Worm (Caenorhabditis elegans): ENCODE measurements around the gene asp-5.
A peak's percentile ranks its signal among the peaks of the same experiment; 100 is the strongest.

Gene asp-5

DNA sequence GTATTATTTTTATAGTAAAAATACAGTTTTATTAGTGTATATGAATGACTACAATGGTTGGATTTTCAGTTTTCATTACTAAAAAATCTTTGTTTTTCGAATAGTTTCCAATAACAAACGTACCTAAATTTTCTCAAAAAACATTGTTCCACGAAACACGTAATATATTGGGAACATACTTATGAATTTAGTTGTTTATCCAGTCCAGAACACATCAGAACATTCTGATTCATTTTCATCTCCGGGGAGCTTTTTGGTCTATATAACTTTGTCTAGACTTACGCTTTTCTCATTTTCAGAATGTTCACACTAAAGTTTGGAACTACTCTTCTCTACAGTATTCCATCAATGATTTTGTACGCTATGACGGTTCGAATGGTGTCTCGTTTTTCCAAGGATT, 19.6 kb downstream of the asp-5 start, which contains the start of gene srg-33:
srg-33 (plus strand) TSS at position 301 of the 400 bp plus-strand sequence.
- no peak for TF ChIP-seq dmd-9 (GFP tag; IDR thresholded peaks at IDR 0.05)
- no peak for TF ChIP-seq nhr-10 (tag; optimal IDR thresholded peaks at IDR 0.05)
- no peak for TF ChIP-seq pha-4 (GFP tag; IDR thresholded peaks at IDR 0.05)
- no peak for TF ChIP-seq pha-4 (tag; optimal IDR thresholded peaks at IDR 0.05)
- TF ChIP-seq saeg-2 (GFP tag; IDR thresholded peaks at IDR 0.05), result no peak
- no peak for TF ChIP-seq nhr-102 (tag; optimal IDR thresholded peaks at IDR 0.05)
- TF ChIP-seq ceh-44 (GFP tag; IDR thresholded peaks at IDR 0.05), result no peak
- no peak for TF ChIP-seq mxl-2 (GFP tag; conservative IDR thresholded peaks at IDR 0.05)
- TF ChIP-seq Y75B8A.6 (GFP tag; IDR thresholded peaks at IDR 0.05), result no peak
- no peak for TF ChIP-seq aha-1 (tag)
- TF ChIP-seq dmd-6 (GFP tag; IDR thresholded peaks at IDR 0.05), result no peak

DNA sequence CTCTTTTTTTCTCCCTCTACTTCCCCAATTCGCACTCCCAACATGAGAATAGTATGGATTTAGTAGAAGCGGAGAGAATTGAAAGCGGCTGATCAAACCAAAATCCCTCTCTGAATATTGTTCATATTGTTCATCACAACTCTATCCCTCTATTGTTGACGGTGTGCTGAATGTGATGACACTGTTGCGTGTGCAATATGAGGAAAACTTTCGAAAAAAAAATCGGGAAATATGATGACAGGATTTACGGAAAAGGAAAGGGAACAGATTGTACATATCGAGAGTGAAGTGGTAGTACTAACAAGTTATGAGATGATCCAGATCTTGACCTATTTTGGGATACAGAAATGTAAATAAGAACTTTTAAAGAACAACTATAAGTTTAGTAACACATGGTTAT, 23.7 kb downstream of the asp-5 start, which contains the start of gene smex-1:
smex-1 (minus strand) TSS at position 101 of the 400 bp plus-strand sequence.
- TF ChIP-seq zfp-2 (tag; optimal IDR thresholded peaks at IDR 0.05) (no peak), hif-1 (tag; optimal IDR thresholded peaks at IDR 0.05) (no peak), gei-8 (GFP tag; optimal IDR thresholded peaks at IDR 0.05) (no peak), F49E8.2 (tag; optimal IDR thresholded peaks at IDR 0.05; ENCODE audit: borderline replicate concordance) (no peak), nhr-6 (tag; optimal IDR thresholded peaks at IDR 0.05) (no peak), ztf-11 (tag; optimal IDR thresholded peaks at IDR 0.05) (no peak), ama-1 (optimal IDR thresholded peaks at IDR 0.05) (no peak), lin-1 (GFP tag; IDR thresholded peaks at IDR 0.05) (no peak), ZK337.2 (GFP tag; IDR thresholded peaks at IDR 0.05) (no peak), daf-16 (GFP tag; optimal IDR thresholded peaks at IDR 0.05) (no peak), daf-16 (tag; optimal IDR thresholded peaks at IDR 0.05) (no peak), lir-3 (tag; optimal IDR thresholded peaks at IDR 0.05) (no peak), F26F4.8 (GFP tag; conservative IDR thresholded peaks at IDR 0.05) (no peak), nhr-102 (tag; optimal IDR thresholded peaks at IDR 0.05) (no peak), set-16 (GFP tag; IDR thresholded peaks at IDR 0.05) (no peak), lim-7 (GFP tag; IDR thresholded peaks at IDR 0.05) (no peak), D1046.2 (GFP tag; IDR thresholded peaks at IDR 0.05) (no peak), vab-7 (GFP tag; IDR thresholded peaks at IDR 0.05) (no peak), ceh-82 (tag; optimal IDR thresholded peaks at IDR 0.05) (no peak)

DNA sequence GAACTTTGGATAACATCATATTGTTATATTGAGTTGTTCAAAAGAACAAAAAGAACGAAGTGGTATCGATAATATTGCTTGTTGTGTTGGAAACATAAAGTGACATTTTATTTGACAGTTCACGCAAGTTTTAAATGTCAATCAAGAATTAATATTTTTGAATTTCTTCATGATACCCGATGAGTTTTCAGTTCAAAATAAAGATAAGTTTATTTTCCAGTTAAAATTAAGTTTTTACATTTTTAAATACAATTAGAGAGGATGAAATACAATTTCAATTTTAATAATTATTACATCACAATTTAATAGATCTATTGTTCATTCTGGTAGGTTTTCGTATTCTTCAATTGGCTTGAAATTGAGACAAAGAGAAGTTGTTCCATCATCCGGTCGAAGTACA, 25.3 kb downstream of the asp-5 start, which contains the start of gene W02D7.4:
W02D7.4 (minus strand) TSS at position 101 of the 400 bp plus-strand sequence.
- TF ChIP-seq dmd-6 (GFP tag; IDR thresholded peaks at IDR 0.05), result peak; percentile 32; the same call in 1 of the 2 replicates
- TF ChIP-seq attf-4 (tag; optimal IDR thresholded peaks at IDR 0.05), result no peak

ce11 chrV:8299191-8299854, 27.1 kb downstream of the asp-5 start, which contains the start of gene W02D7.5:
W02D7.5 (minus strand) TSS chrV:8299241.
- TF ChIP-seq lin-13 (GFP tag; optimal IDR thresholded peaks at IDR 0.05), result no peak
- no peak for TF ChIP-seq ces-1 (GFP tag; optimal IDR thresholded peaks at IDR 0.05)
- TF ChIP-seq snpc-1.2 (GFP tag; IDR thresholded peaks at IDR 0.05), result no peak
- TF ChIP-seq F37D6.2 (tag; optimal IDR thresholded peaks at IDR 0.05), result no peak
- no peak for TF ChIP-seq Y105C5A.15 (GFP tag; IDR thresholded peaks at IDR 0.05)
- TF ChIP-seq daf-12 (tag; optimal IDR thresholded peaks at IDR 0.05), result no peak
- TF ChIP-seq mdt-29 (GFP tag; IDR thresholded peaks at IDR 0.05), result no peak
- no peak for TF ChIP-seq dmd-6 (GFP tag; IDR thresholded peaks at IDR 0.05)
- no peak for TF ChIP-seq ceh-62 (tag; optimal IDR thresholded peaks at IDR 0.05)
- no peak for TF ChIP-seq ctbp-1 (GFP tag; IDR thresholded peaks at IDR 0.05)
- no peak for TF ChIP-seq mdl-1 (tag; optimal IDR thresholded peaks at IDR 0.05)
- TF ChIP-seq Y75B8A.6 (GFP tag; IDR thresholded peaks at IDR 0.05), result no peak
- TF ChIP-seq pqm-1 (tag; optimal IDR thresholded peaks at IDR 0.05), result no peak
- TF ChIP-seq spr-1 (tag; optimal IDR thresholded peaks at IDR 0.05), result no peak
